Fruit fly (Drosophila melanogaster) whole organism, prepupa: ENCODE results near the gene SelG.

Experiments
- Blimp-1 ChIP-seq: fragments of 200-800 bp; sonication (Bioruptor generic); optimal IDR thresholded peaks from 3 replicates; lab custom pipeline; 2017; ENCODE audit warnings: missing biosample characterization, missing genetic modification characterization, mild to moderate bottlenecking, moderate library complexity, missing genetic modification reagents
- CG10631 ChIP-seq: fragments of 200-800 bp; sonication (Bioruptor generic); optimal IDR thresholded peaks from 2 replicates; lab custom pipeline; 2016; ENCODE audit warnings: missing biosample characterization, missing genetic modification characterization
- CG10669 ChIP-seq: fragments of 200-800 bp; sonication (Bioruptor generic); optimal IDR thresholded peaks from 3 replicates; lab custom pipeline; 2018; ENCODE audit warnings: missing biosample characterization, mild to moderate bottlenecking, missing genetic modification characterization, moderate library complexity
- CG11902 ChIP-seq: fragments of 200-800 bp; sonication (Bioruptor generic); optimal IDR thresholded peaks from 3 replicates; lab custom pipeline; 2016; ENCODE audit warnings: missing biosample characterization, missing genetic modification characterization
- CG15336 ChIP-seq: fragments of 200-800 bp; sonication (Bioruptor generic); IDR thresholded peaks from 2 replicates; pipeline ENCODE4 v1.3.6; 2022; ENCODE audit warnings: missing biosample characterization, missing genetic modification characterization
- CG1621 ChIP-seq: fragments of 200-800 bp; sonication (Bioruptor generic); optimal IDR thresholded peaks from 3 replicates; lab custom pipeline; 2018; ENCODE audit warnings: missing biosample characterization, mild to moderate bottlenecking, missing genetic modification characterization
- CG16779 ChIP-seq: fragments of 200-800 bp; sonication (Bioruptor generic); optimal IDR thresholded peaks from 3 replicates; lab custom pipeline; 2017; ENCODE audit warnings: missing biosample characterization, mild to moderate bottlenecking, missing genetic modification characterization
- CG3032 ChIP-seq: fragments of 200-800 bp; optimal IDR thresholded peaks from 2 replicates; lab custom pipeline; 2019; ENCODE audit warnings: missing biosample characterization, mild to moderate bottlenecking, missing genetic modification characterization, moderate library complexity
- CG32006 ChIP-seq: fragments of 200-800 bp; sonication (Bioruptor generic); optimal IDR thresholded peaks from 3 replicates; lab custom pipeline; 2017; ENCODE audit warnings: missing biosample characterization, mild to moderate bottlenecking, missing genetic modification characterization
- CG6163 ChIP-seq: fragments of 200-800 bp; sonication (Bioruptor generic); IDR thresholded peaks from 3 replicates; pipeline ENCODE4 v1.3.6; 2022; ENCODE audit warnings: missing biosample characterization, missing genetic modification characterization
- CG6276 ChIP-seq: fragments of 200-800 bp; sonication (Bioruptor generic); optimal IDR thresholded peaks from 2 replicates; lab custom pipeline; 2017; ENCODE audit warnings: missing biosample characterization, mild to moderate bottlenecking, missing genetic modification characterization
- CG6792 ChIP-seq: fragments of 200-800 bp; sonication (Bioruptor generic); optimal IDR thresholded peaks from 3 replicates; lab custom pipeline; 2016; ENCODE audit warnings: missing biosample characterization, missing genetic modification characterization
- CG6808 ChIP-seq: fragments of 200-800 bp; sonication (Bioruptor generic); optimal IDR thresholded peaks from 3 replicates; lab custom pipeline; 2017; ENCODE audit warnings: missing biosample characterization, missing genetic modification characterization, mild to moderate bottlenecking, moderate library complexity, missing genetic modification reagents
- CG6854 ChIP-seq: fragments of 200-800 bp; sonication (Bioruptor generic); optimal IDR thresholded peaks from 2 replicates; lab custom pipeline; 2017; ENCODE audit warnings: missing biosample characterization, mild to moderate bottlenecking, missing genetic modification characterization
- CG7368 ChIP-seq: fragments of 200-800 bp; sonication (Bioruptor generic); optimal IDR thresholded peaks from 3 replicates; lab custom pipeline; 2016; ENCODE audit warnings: missing biosample characterization, missing genetic modification characterization
- CG8632 ChIP-seq: fragments of 200-800 bp; sonication (Bioruptor generic); optimal IDR thresholded peaks from 3 replicates; lab custom pipeline; 2016; ENCODE audit warnings: missing biosample characterization, missing genetic modification characterization
- CG9139 ChIP-seq: fragments of 200-800 bp; sonication (Bioruptor generic); optimal IDR thresholded peaks from 3 replicates; lab custom pipeline; 2017; ENCODE audit warnings: missing biosample characterization, mild to moderate bottlenecking, missing genetic modification characterization
- Eip75B ChIP-seq: fragments of 200-800 bp; sonication (Bioruptor generic); optimal IDR thresholded peaks from 3 replicates; lab custom pipeline; 2016; ENCODE audit warnings: missing biosample characterization, missing genetic modification characterization
- Eip78C ChIP-seq: fragments of 200-800 bp; sonication (Bioruptor generic); peaks from one replicate; lab custom pipeline; 2016; ENCODE audit warnings: missing biosample characterization, missing genetic modification characterization
- Eip93F ChIP-seq: fragments of 200-800 bp; sonication (Bioruptor generic); optimal IDR thresholded peaks from 2 replicates; lab custom pipeline; 2016; ENCODE audit warnings: missing biosample characterization, mild to moderate bottlenecking, missing genetic modification characterization
- Ets21C ChIP-seq: fragments of 200-800 bp; sonication (Bioruptor generic); optimal IDR thresholded peaks from 3 replicates; lab custom pipeline; 2016; ENCODE audit warnings: missing biosample characterization, missing genetic modification characterization
- Ets96B ChIP-seq: fragments of 200-800 bp; optimal IDR thresholded peaks from 2 replicates; lab custom pipeline; 2019; ENCODE audit warnings: missing biosample characterization, mild to moderate bottlenecking, missing genetic modification characterization, moderate library complexity
- Hr38 ChIP-seq: sonication (Bioruptor generic); optimal IDR thresholded peaks from 2 replicates; lab custom pipeline; 2016; ENCODE audit warnings: missing biosample characterization, missing genetic modification characterization
- Hr39 ChIP-seq: fragments of 200-800 bp; sonication (Bioruptor generic); optimal IDR thresholded peaks from 2 replicates; lab custom pipeline; 2016; ENCODE audit warnings: missing biosample characterization, missing genetic modification characterization
- Lpt ChIP-seq: fragments of 200-800 bp; sonication (Bioruptor generic); optimal IDR thresholded peaks from 3 replicates; lab custom pipeline; 2016; ENCODE audit warnings: missing biosample characterization, missing genetic modification characterization
- OdsH ChIP-seq: fragments of 200-800 bp; sonication (Bioruptor generic); optimal IDR thresholded peaks from 3 replicates; lab custom pipeline; 2016; ENCODE audit warnings: missing biosample characterization, missing genetic modification characterization
- Smox ChIP-seq: fragments of 200-800 bp; sonication (Bioruptor generic); optimal IDR thresholded peaks from 3 replicates; lab custom pipeline; 2016; ENCODE audit warnings: missing biosample characterization, missing genetic modification characterization
- Sox102F ChIP-seq: fragments of 200-800 bp; sonication (Bioruptor generic); optimal IDR thresholded peaks from 2 replicates; lab custom pipeline; 2016; ENCODE audit warnings: missing biosample characterization, mild to moderate bottlenecking, missing genetic modification characterization
- Sox15 ChIP-seq: fragments of 200-800 bp; sonication (Bioruptor generic); optimal IDR thresholded peaks from 3 replicates; lab custom pipeline; 2016; ENCODE audit warnings: missing biosample characterization, missing genetic modification characterization
- cyc ChIP-seq: fragments of 200-800 bp; sonication (Bioruptor generic); optimal IDR thresholded peaks from 3 replicates; lab custom pipeline; 2016; ENCODE audit warnings: missing biosample characterization, missing genetic modification characterization
- dac ChIP-seq: fragments of 200-800 bp; sonication (Bioruptor generic); optimal IDR thresholded peaks from 2 replicates; lab custom pipeline; 2017; ENCODE audit warnings: missing biosample characterization, mild to moderate bottlenecking, missing genetic modification characterization
- dsx ChIP-seq: fragments of 200-800 bp; optimal IDR thresholded peaks from 3 replicates; lab custom pipeline; 2019; ENCODE audit warnings: missing biosample characterization, mild to moderate bottlenecking, missing genetic modification characterization, moderate library complexity; ENCODE audit not compliant: poor library complexity, severe bottlenecking
- eg ChIP-seq: fragments of 200-800 bp; sonication (Bioruptor generic); IDR thresholded peaks from 3 replicates; pipeline ENCODE4 v1.3.6; 2022; ENCODE audit warnings: missing biosample characterization, missing genetic modification characterization
- esn ChIP-seq: fragments of 200-800 bp; sonication (Bioruptor generic); optimal IDR thresholded peaks from 2 replicates; lab custom pipeline; 2016; ENCODE audit warnings: missing biosample characterization, mild to moderate bottlenecking, missing genetic modification characterization, moderate library complexity
- fd59A ChIP-seq: fragments of 200-800 bp; sonication (Bioruptor generic); optimal IDR thresholded peaks from 2 replicates; lab custom pipeline; 2017; ENCODE audit warnings: missing biosample characterization, mild to moderate bottlenecking, missing genetic modification characterization, missing genetic modification reagents
- fkh ChIP-seq: fragments of 200-800 bp; sonication (Bioruptor generic); optimal IDR thresholded peaks from 3 replicates; lab custom pipeline; 2017; ENCODE audit warnings: missing biosample characterization, mild to moderate bottlenecking, missing genetic modification characterization, moderate library complexity
- lz ChIP-seq: fragments of 200-800 bp; sonication (Bioruptor generic); optimal IDR thresholded peaks from 3 replicates; lab custom pipeline; 2016; ENCODE audit warnings: missing biosample characterization, missing genetic modification characterization
- net ChIP-seq: fragments of 200-800 bp; sonication (Bioruptor generic); optimal IDR thresholded peaks from 3 replicates; lab custom pipeline; 2016; ENCODE audit warnings: missing biosample characterization, missing genetic modification characterization
- pdm3 ChIP-seq: fragments of 200-800 bp; sonication (Bioruptor generic); optimal IDR thresholded peaks from 3 replicates; lab custom pipeline; 2016; ENCODE audit warnings: missing biosample characterization, missing genetic modification characterization
- ss ChIP-seq, 2 experiments: fragments of 200-800 bp; sonication (Bioruptor generic); optimal IDR thresholded peaks; 2 replicates in 1 of 2; 3 replicates in 1 of 2; lab custom pipeline; 2017 to 2018; ENCODE audit warnings: mild to moderate bottlenecking in 2 of 2, missing biosample characterization in 2 of 2, missing genetic modification characterization in 2 of 2, moderate library complexity in 1 of 2
- svp ChIP-seq: fragments of 200-800 bp; sonication (Bioruptor generic); peaks from one replicate; lab custom pipeline; 2016; ENCODE audit warnings: missing biosample characterization, missing genetic modification characterization
- vri ChIP-seq: fragments of 200-800 bp; sonication (Bioruptor generic); optimal IDR thresholded peaks from 3 replicates; lab custom pipeline; 2016; ENCODE audit warnings: missing biosample characterization, mild to moderate bottlenecking, missing genetic modification characterization

The SelG gene

dm6 chrX:11915154-11915593, 28.1 kb downstream of the SelG start (continued):
- TF ChIP-seq lz (GFP tag; lab: Kevin White, UChicago) (peak; percentile 75), Ets21C (peak; percentile 44), dsx (GFP tag; lab: Kevin White, UChicago) (peak; percentile 89), Blimp-1 (GFP tag; lab: Kevin White, UChicago) (peak; percentile 79), CG6792 (GFP tag; lab: Kevin White, UChicago) (peak; percentile 82), OdsH (GFP tag; lab: Kevin White, UChicago) (peak; percentile 86), cyc (peak; percentile 55), CG16779 (tag; lab: Kevin White, UChicago) (peak; percentile 78), CG6276 (GFP tag; lab: Kevin White, UChicago) (peak; percentile 94), ss (GFP tag; optimal IDR thresholded peaks at IDR 0.05; lab: Kevin White, UChicago) (peak; percentile 93), CG8632 (GFP tag; lab: Kevin White, UChicago) (peak; percentile 85), Eip78C (GFP tag; lab: Kevin White, UChicago) (peak; percentile 94), Ets96B (tag; lab: Kevin White, UChicago) (peak; percentile 89), dac (GFP tag; lab: Kevin White, UChicago) (peak; percentile 89), Lpt (GFP tag; lab: Kevin White, UChicago) (peak; percentile 74)
- TF ChIP-seq, all 60 proteins: peak for 58

DNA sequence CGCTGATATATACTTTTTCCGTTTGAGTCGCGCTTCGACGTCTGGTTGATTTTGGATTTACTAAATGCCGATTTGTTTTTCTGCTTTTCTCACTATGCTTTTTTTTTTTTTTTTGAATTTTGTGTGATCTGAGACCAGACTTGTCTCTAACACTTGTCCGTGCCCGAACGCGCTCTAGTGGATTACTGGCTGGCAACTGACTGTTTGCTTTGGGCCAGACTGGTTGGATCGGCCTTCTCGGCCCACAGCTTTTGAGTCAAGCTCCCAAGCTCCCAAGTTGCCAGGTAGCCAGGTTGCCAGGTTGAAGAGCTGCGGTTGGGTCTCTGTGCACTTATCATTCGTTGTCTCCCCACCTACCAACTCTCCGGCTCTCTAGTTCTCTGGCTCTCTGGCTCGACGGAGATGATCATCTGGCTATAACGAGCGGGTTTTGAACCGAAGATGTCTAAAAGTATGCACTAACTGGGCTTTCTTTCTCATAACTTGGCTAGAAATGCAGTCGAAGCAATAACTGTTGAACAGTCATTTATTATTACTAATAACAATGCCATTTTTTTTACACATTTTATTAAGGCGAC, 30.1 kb downstream of the SelG start, which contains the start of gene pot:
TSS of gene pot (minus strand) at position 205 of the 578 bp plus-strand sequence.
- peak; percentile 13 for TF ChIP-seq Sox102F (GFP tag; lab: Kevin White, UChicago)
- peak; percentile 27 for TF ChIP-seq CG6276 (GFP tag; lab: Kevin White, UChicago)
- peak; percentile 6 for TF ChIP-seq CG32006 (GFP tag; lab: Kevin White, UChicago)
- TF ChIP-seq Smox (GFP tag; lab: Kevin White, UChicago), result no peak
- TF ChIP-seq CG15336 (GFP tag; lab: Robert Waterston, UW), result 0 out of 2 replicates have a peak, but pooled peaks have one; percentile 20
- TF ChIP-seq CG9139 (GFP tag; lab: Kevin White, UChicago), result peak; percentile 5
- peak; percentile 15 for TF ChIP-seq Lpt (GFP tag; lab: Kevin White, UChicago)
- peak; percentile 49; the same call in 1 of the 3 replicates for TF ChIP-seq eg (GFP tag; lab: Robert Waterston, UW)
- TF ChIP-seq CG6163, result 0 out of 3 replicates have a peak, but pooled peaks have one; percentile 12
- no peak for TF ChIP-seq pdm3 (GFP tag; lab: Kevin White, UChicago)
- TF ChIP-seq fkh (GFP tag; lab: Kevin White, UChicago), result peak; percentile 15
- peak; percentile 23 for TF ChIP-seq CG6808
- no peak for TF ChIP-seq fd59A (GFP tag; lab: Kevin White, UChicago)
- no peak for TF ChIP-seq CG10669
- TF ChIP-seq CG6854 (GFP tag; lab: Kevin White, UChicago), result peak; percentile 22
- TF ChIP-seq CG3032 (tag; lab: Kevin White, UChicago), result no peak
- peak; percentile 50 for TF ChIP-seq Eip78C (GFP tag; lab: Kevin White, UChicago)

DNA sequence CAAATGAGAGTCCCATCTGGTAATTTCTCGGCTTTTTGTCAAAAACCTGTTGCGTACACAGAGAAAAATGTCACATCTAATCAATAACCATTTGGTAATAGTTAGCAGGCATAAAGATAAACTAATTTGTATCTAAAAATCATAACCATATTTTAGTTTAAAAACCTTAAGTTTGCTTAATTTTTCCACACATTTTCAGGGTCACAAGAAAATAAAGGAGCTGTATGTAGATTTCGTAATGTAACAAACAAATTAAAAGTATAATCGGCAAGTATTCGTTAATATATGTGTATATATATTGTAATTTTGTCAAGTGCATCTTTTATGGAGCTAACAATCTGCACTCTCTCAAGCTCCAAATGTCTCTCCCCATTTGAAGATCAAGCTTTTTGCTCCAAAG, 33.9 kb downstream of the SelG start:
- TF ChIP-seq CG10631 (GFP tag; lab: Kevin White, UChicago), result peak; percentile 78
- peak; percentile 87 for TF ChIP-seq esn (GFP tag; lab: Kevin White, UChicago)
- peak; percentile 55 for TF ChIP-seq CG10669
- TF ChIP-seq dsx (GFP tag; lab: Kevin White, UChicago), result peak; percentile 70
- TF ChIP-seq CG1621 (tag; lab: Kevin White, UChicago), result peak; percentile 36
- peak; percentile 28 for TF ChIP-seq fd59A (GFP tag; lab: Kevin White, UChicago)
- TF ChIP-seq pdm3 (GFP tag; lab: Kevin White, UChicago), result peak; percentile 79
- peak; percentile 63 for TF ChIP-seq vri (GFP tag; lab: Kevin White, UChicago)
- TF ChIP-seq Eip78C (GFP tag; lab: Kevin White, UChicago), result peak; percentile 97
- TF ChIP-seq CG9139 (GFP tag; lab: Kevin White, UChicago), result no peak
- peak; percentile 30 for TF ChIP-seq CG11902 (GFP tag; lab: Kevin White, UChicago)
- peak; percentile 92 for TF ChIP-seq CG32006 (GFP tag; lab: Kevin White, UChicago)
- TF ChIP-seq Hr38 (GFP tag; lab: Kevin White, UChicago), result no peak
- peak; percentile 84 for TF ChIP-seq eg (GFP tag; lab: Robert Waterston, UW)
- no peak for TF ChIP-seq Eip93F (GFP tag; lab: Kevin White, UChicago)
- TF ChIP-seq Sox102F (GFP tag; lab: Kevin White, UChicago), result peak; percentile 73
- TF ChIP-seq Smox (GFP tag; lab: Kevin White, UChicago), result peak; percentile 82
- TF ChIP-seq Lpt (GFP tag; lab: Kevin White, UChicago), result peak; percentile 81
- peak; percentile 84 for TF ChIP-seq OdsH (GFP tag; lab: Kevin White, UChicago)
- peak; percentile 93 for TF ChIP-seq svp (GFP tag; lab: Kevin White, UChicago)
- peak; percentile 76 for TF ChIP-seq cyc
- peak; percentile 53 for TF ChIP-seq CG7368 (GFP tag; lab: Kevin White, UChicago)
- peak; percentile 43 for TF ChIP-seq Sox15 (GFP tag; lab: Kevin White, UChicago)
- TF ChIP-seq CG16779 (tag; lab: Kevin White, UChicago), result peak; percentile 79
- peak; percentile 67 for TF ChIP-seq Eip75B (GFP tag; lab: Kevin White, UChicago)
- peak; percentile 78 for TF ChIP-seq CG8632 (GFP tag; lab: Kevin White, UChicago)
- TF ChIP-seq Hr39 (GFP tag; lab: Kevin White, UChicago), result peak; percentile 75
- peak; percentile 95 for TF ChIP-seq CG15336 (GFP tag; lab: Robert Waterston, UW)
- peak; percentile 77 for TF ChIP-seq net (GFP tag; lab: Kevin White, UChicago)
- TF ChIP-seq CG6792 (GFP tag; lab: Kevin White, UChicago), result peak; percentile 77
